Fruit fly (Drosophila melanogaster): ENCODE results near the gene CG11162.
A peak's percentile ranks its signal among the peaks of the same experiment; 100 is the strongest.

The CG11162 gene

DNA sequence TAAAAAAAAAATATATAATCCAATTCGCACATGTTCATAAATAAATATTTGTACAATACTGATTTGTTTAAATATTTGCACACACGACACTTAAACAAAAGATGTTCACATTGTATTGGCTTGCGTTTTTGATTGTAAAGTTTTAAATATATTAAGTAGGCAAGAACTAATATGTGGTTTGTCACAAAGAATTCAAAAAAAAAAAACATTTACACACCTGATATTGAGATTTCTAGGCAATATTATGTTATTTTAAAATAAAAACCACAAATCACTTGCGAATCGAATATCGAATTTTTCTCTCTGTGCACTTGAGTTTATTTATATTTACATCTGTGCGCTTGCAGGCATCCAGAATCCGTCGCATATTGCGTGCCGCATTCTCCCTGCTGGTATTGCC, 2.9 kb downstream of the CG11162 start (continued):
- TF ChIP-seq CG8944 (GFP tag; optimal IDR thresholded peaks at IDR 0.05) (no peak), MBD-R2 (GFP tag; IDR thresholded peaks at IDR 0.05) (no peak), crol (GFP tag; IDR thresholded peaks at IDR 0.05) (no peak), tgo (GFP tag; IDR thresholded peaks at IDR 0.05) (no peak), CG9797 (GFP tag; optimal IDR thresholded peaks at IDR 0.05) (no peak), eyg (GFP tag; optimal IDR thresholded peaks at IDR 0.05) (no peak), caup (GFP tag; optimal IDR thresholded peaks at IDR 0.05; ENCODE audit: severe bottlenecking) (no peak), so (GFP tag; IDR thresholded peaks at IDR 0.05) (no peak), dysf (GFP tag; IDR thresholded peaks at IDR 0.05) (no peak), Neu2 (GFP tag; optimal IDR thresholded peaks at IDR 0.05; ENCODE audit: borderline replicate concordance) (no peak), disco-r (GFP tag; optimal IDR thresholded peaks at IDR 0.05) (no peak), Sry-β (GFP tag; optimal IDR thresholded peaks at IDR 0.05) (no peak), CG12236 (GFP tag; optimal IDR thresholded peaks at IDR 0.05) (no peak), CG7928 (GFP tag; optimal IDR thresholded peaks at IDR 0.05) (no peak), dmrt99B (tag; optimal IDR thresholded peaks at IDR 0.05) (peak; percentile 40), PHDP (tag; optimal IDR thresholded peaks at IDR 0.05) (peak; percentile 62), CG11695 (GFP tag; IDR thresholded peaks at IDR 0.05) (peak; percentile 39; the same call in 1 of the 3 replicates), CG4404 (GFP tag; IDR thresholded peaks at IDR 0.05) (no peak), Max (GFP tag; optimal IDR thresholded peaks at IDR 0.05) (no peak), ssp (GFP tag; IDR thresholded peaks at IDR 0.05) (no peak), Hr3 (GFP tag; optimal IDR thresholded peaks at IDR 0.05) (no peak), CG8281 (tag; optimal IDR thresholded peaks at IDR 0.05) (no peak), CG32772 (GFP tag; IDR thresholded peaks at IDR 0.05) (no peak), lab (GFP tag; optimal IDR thresholded peaks at IDR 0.05) (no peak), CG11456 (GFP tag; IDR thresholded peaks at IDR 0.05) (no peak), CG4617 (GFP tag; optimal IDR thresholded peaks at IDR 0.05; ENCODE audit: borderline replicate concordance) (no peak), sens-2 (GFP tag; IDR thresholded peaks at IDR 0.05) (no peak), CG12659 (GFP tag; optimal IDR thresholded peaks at IDR 0.05) (peak; percentile 15), CG1603 (tag; optimal IDR thresholded peaks at IDR 0.05) (no peak), CG3838 (GFP tag; optimal IDR thresholded peaks at IDR 0.05) (no peak), zen (tag; optimal IDR thresholded peaks at IDR 0.05) (no peak), CG8359 (GFP tag; optimal IDR thresholded peaks at IDR 0.05; ENCODE audit: borderline replicate concordance) (no peak), eve (GFP tag; optimal IDR thresholded peaks at IDR 0.05) (no peak), CG4328 (GFP tag; optimal IDR thresholded peaks at IDR 0.05) (no peak), Awh (GFP tag; IDR thresholded peaks at IDR 0.05) (no peak), vfl (GFP tag; optimal IDR thresholded peaks at IDR 0.05) (no peak), Eip74EF (GFP tag; optimal IDR thresholded peaks at IDR 0.05) (no peak), seq (GFP tag; IDR thresholded peaks at IDR 0.05) (no peak), sisA (GFP tag; IDR thresholded peaks at IDR 0.05) (no peak), CG14050 (GFP tag; IDR thresholded peaks at IDR 0.05) (no peak), CG17361 (GFP tag; IDR thresholded peaks at IDR 0.05) (peak; percentile 43; the same call in 1 of the 3 replicates), en (GFP tag; optimal IDR thresholded peaks at IDR 0.05) (no peak), CrebB (tag; optimal IDR thresholded peaks at IDR 0.05) (no peak), ac (GFP tag; optimal IDR thresholded peaks at IDR 0.05) (no peak), az2 (GFP tag; optimal IDR thresholded peaks at IDR 0.05) (peak; percentile 15), sug (tag; optimal IDR thresholded peaks at IDR 0.05) (no peak), CG4424 (GFP tag; optimal IDR thresholded peaks at IDR 0.05) (peak; percentile 15), CG11398 (GFP tag; optimal IDR thresholded peaks at IDR 0.05) (no peak), CG31441 (GFP tag; IDR thresholded peaks at IDR 0.05) (peak; percentile 61), oc (tag; optimal IDR thresholded peaks at IDR 0.05) (no peak), Usf (GFP tag; optimal IDR thresholded peaks at IDR 0.05) (no peak), Gug (GFP tag; IDR thresholded peaks at IDR 0.05) (no peak)
